Fruit fly (Drosophila melanogaster): ENCODE results near the gene qin.

DNA sequence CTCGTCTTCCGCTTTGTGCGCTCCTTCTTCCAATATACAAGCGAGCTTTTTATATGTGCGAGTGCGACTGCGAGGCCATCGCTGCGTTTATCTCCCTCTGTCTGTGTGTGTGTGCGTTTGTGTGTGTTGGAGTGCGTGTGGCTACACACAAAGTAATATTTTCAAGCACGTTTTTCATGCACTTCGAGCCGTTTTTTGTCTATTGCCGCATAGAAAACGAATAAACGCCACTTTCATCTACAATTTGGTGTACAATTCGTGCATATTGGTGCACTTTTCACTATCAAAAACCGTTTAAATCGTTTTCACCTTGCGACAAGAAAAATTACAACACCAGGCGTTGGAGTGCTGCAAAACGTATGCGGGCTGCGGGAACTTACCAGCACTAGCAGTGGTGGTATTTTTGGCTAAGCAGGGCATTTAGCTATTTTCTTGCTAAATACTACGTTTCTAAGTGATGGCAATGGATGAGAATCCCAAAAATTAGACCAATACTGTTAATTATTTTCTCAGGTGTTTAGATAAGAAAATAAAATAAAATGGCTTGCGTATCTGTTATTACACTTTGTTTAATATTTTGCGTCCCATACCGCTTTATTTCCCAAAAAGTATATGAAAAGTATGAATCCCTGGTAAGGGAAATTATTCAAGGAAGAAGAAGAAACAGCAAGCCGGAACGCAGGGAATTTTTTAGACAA, 68.3 kb downstream of the qin start, which contains the start of the genes CG31224 and CstF64:
- peak; percentile 82 for TF ChIP-seq repo (GFP tag; optimal IDR thresholded peaks at IDR 0.05)
- TF ChIP-seq unpg (GFP tag; optimal IDR thresholded peaks at IDR 0.05), result peak; percentile 83

All from whole organism, embryonic.